Fruit fly (Drosophila melanogaster): ENCODE measurements around the gene CG3558.

The CG3558 gene

dm6 chr2L:3003399-3003798 lies 10.7 kb downstream of the CG3558 start (continued):
- TF ChIP-seq CG18599 (GFP tag; optimal IDR thresholded peaks at IDR 0.05) (peak; percentile 41), CG18476 (GFP tag; optimal IDR thresholded peaks at IDR 0.05) (peak; percentile 4), dmrt99B (tag; optimal IDR thresholded peaks at IDR 0.05) (peak; percentile 86), CG8290 (GFP tag; optimal IDR thresholded peaks at IDR 0.05) (no peak), CG8290 (tag; optimal IDR thresholded peaks at IDR 0.05) (peak in 1 of 2 experiments; percentile 61), CG13123 (GFP tag; optimal IDR thresholded peaks at IDR 0.05) (no peak), CG17568 (GFP tag; optimal IDR thresholded peaks at IDR 0.05) (peak; percentile 40), CG1603 (tag; optimal IDR thresholded peaks at IDR 0.05) (peak; percentile 76), Ravus (GFP tag; IDR thresholded peaks at IDR 0.05) (no peak), CG4707 (GFP tag; optimal IDR thresholded peaks at IDR 0.05) (peak; percentile 70), Xrp1 (GFP tag; IDR thresholded peaks at IDR 0.05) (peak; percentile 40; the same call in 1 of the 2 replicates), jing (GFP tag; optimal IDR thresholded peaks at IDR 0.05) (peak; percentile 31), otp (GFP tag; IDR thresholded peaks at IDR 0.05) (peak; percentile 58; the same call in 1 of the 3 replicates), CG3847 (GFP tag; IDR thresholded peaks at IDR 0.05) (no peak), CG15269 (tag; optimal IDR thresholded peaks at IDR 0.05) (peak; percentile 59), CG11456 (GFP tag; IDR thresholded peaks at IDR 0.05) (no peak), CG18619 (GFP tag; optimal IDR thresholded peaks at IDR 0.05) (peak; percentile 13), CG6854 (GFP tag; optimal IDR thresholded peaks at IDR 0.05) (no peak), Sry-β (GFP tag; optimal IDR thresholded peaks at IDR 0.05) (no peak), CG15514 (GFP tag; optimal IDR thresholded peaks at IDR 0.05) (no peak), Awh (GFP tag; IDR thresholded peaks at IDR 0.05) (no peak), chinmo (GFP tag; IDR thresholded peaks at IDR 0.05; ENCODE audit: partially characterized antibody) (no peak), CG17385 (GFP tag; optimal IDR thresholded peaks at IDR 0.05) (peak; percentile 59), CG16779 (GFP tag; IDR thresholded peaks at IDR 0.05) (no peak), Blimp-1 (GFP tag; optimal IDR thresholded peaks at IDR 0.05) (peak; percentile 77), ttk (GFP tag; IDR thresholded peaks at IDR 0.05) (peak; percentile 14; the same call in 1 of the 2 replicates), CG3163 (GFP tag; optimal IDR thresholded peaks at IDR 0.05) (no peak), CG11093 (GFP tag; IDR thresholded peaks at IDR 0.05) (peak; percentile 28; the same call in 1 of the 3 replicates), CG16863 (GFP tag; optimal IDR thresholded peaks at IDR 0.05) (peak; percentile 40), Hr78 (GFP tag; optimal IDR thresholded peaks at IDR 0.05) (peak in 1 of 2 experiments; percentile 9), lola (GFP tag; optimal IDR thresholded peaks at IDR 0.05) (peak in 1 of 3 experiments; percentile 19), CG12391 (tag; optimal IDR thresholded peaks at IDR 0.05) (peak; percentile 53), CG31441 (GFP tag; IDR thresholded peaks at IDR 0.05) (peak; percentile 67), prd (optimal IDR thresholded peaks at IDR 0.05) (no peak), prd (GFP tag; IDR thresholded peaks at IDR 0.05) (peak; percentile 47; the same call in 2 of the 3 replicates), dan (GFP tag; IDR thresholded peaks at IDR 0.05) (no peak), tll (GFP tag; optimal IDR thresholded peaks at IDR 0.05) (no peak), Meics (GFP tag; optimal IDR thresholded peaks at IDR 0.05) (peak; percentile 6), Bteb2 (GFP tag; optimal IDR thresholded peaks at IDR 0.05) (no peak), CG10366 (GFP tag; IDR thresholded peaks at IDR 0.05) (peak; percentile 40; the same call in 1 of the 2 replicates), MESR4 (GFP tag; optimal IDR thresholded peaks at IDR 0.05) (no peak), chif (GFP tag; optimal IDR thresholded peaks at IDR 0.05) (no peak), bcd (GFP tag; optimal IDR thresholded peaks at IDR 0.05) (peak; percentile 1), lmd (GFP tag; IDR thresholded peaks at IDR 0.05) (peak; percentile 54), CG2199 (GFP tag; IDR thresholded peaks at IDR 0.05) (no peak), Nf-YB (GFP tag; optimal IDR thresholded peaks at IDR 0.05) (peak; percentile 30), Dll (GFP tag; IDR thresholded peaks at IDR 0.05; ENCODE audit: partially characterized antibody) (no peak), repo (GFP tag; optimal IDR thresholded peaks at IDR 0.05) (no peak), pita (GFP tag; optimal IDR thresholded peaks at IDR 0.05) (no peak), ato (GFP tag; IDR thresholded peaks at IDR 0.05; ENCODE audit: partially characterized antibody) (no peak)
